Worm (Caenorhabditis elegans) whole organism, L4 larva: ENCODE measurements around the gene F21C10.7.

ENCODE experiments used
- ama-1 ChIP-seq: fragments of 150-350 bp; optimal IDR thresholded peaks from 2 replicates; lab custom pipeline; 2014; ENCODE audit warnings: inconsistent platforms, mixed read lengths
- cey-2 ChIP-seq: sonication (generic microtip); optimal IDR thresholded peaks from 3 replicates; lab custom pipeline; 2017; ENCODE audit warnings: missing genetic modification characterization, mild to moderate bottlenecking, missing compliant biosample characterization, antibody characterized with exemption, borderline replicate concordance; ENCODE audit not compliant: insufficient read depth
- fos-1 ChIP-seq: fragments of 150-350 bp; optimal IDR thresholded peaks from 2 replicates; lab custom pipeline; 2014; ENCODE audit warnings: missing biosample characterization, missing genetic modification characterization
- jun-1 ChIP-seq: fragments of 150-350 bp; optimal IDR thresholded peaks from 2 replicates; lab custom pipeline; 2014; ENCODE audit warnings: missing biosample characterization, missing genetic modification reagents, missing genetic modification characterization
- lin-13 ChIP-seq: fragments of 150-350 bp; optimal IDR thresholded peaks from 2 replicates; lab custom pipeline; 2014; ENCODE audit warnings: missing biosample characterization, missing genetic modification reagents, missing genetic modification characterization
- nhr-25 ChIP-seq: sonication (generic microtip); optimal IDR thresholded peaks from 2 replicates; lab custom pipeline; 2017; ENCODE audit warnings: missing genetic modification characterization, mild to moderate bottlenecking, missing compliant biosample characterization, antibody characterized with exemption, moderate library complexity, borderline replicate concordance; ENCODE audit not compliant: insufficient read depth
- nhr-28 ChIP-seq: fragments of 150-350 bp; optimal IDR thresholded peaks from 2 replicates; lab custom pipeline; 2014; ENCODE audit warnings: missing biosample characterization, missing genetic modification characterization
- snpc-4 ChIP-seq: fragments of 150-350 bp; optimal IDR thresholded peaks from 2 replicates; lab custom pipeline; 2014; ENCODE audit warnings: missing biosample characterization, missing genetic modification characterization
- ztf-11 ChIP-seq: fragments of 150-350 bp; optimal IDR thresholded peaks from 2 replicates; lab custom pipeline; 2014; ENCODE audit warnings: missing biosample characterization, missing genetic modification characterization

- TF ChIP-seq fos-1 (tag; lab: Kevin White, UChicago) (no peak), nhr-25 (tag; lab: Kevin White, UChicago) (no peak), snpc-4 (tag; lab: Kevin White, UChicago) (no peak), lin-13 (no peak), jun-1 (tag; lab: Kevin White, UChicago) (no peak), ama-1 (lab: Kevin White, UChicago) (no peak), ztf-11 (tag; lab: Kevin White, UChicago) (no peak), nhr-28 (tag; lab: Kevin White, UChicago) (no peak), cey-2 (tag; lab: Kevin White, UChicago) (no peak)
Measured at ce11 chrV:9108219-9108618, 4.3 kb upstream of the F21C10.7 start, which contains the start of gene F21C10.18.
